Worm (Caenorhabditis elegans): Measurements from ENCODE around the gene gen-1.

gen-1 gene

ce11 chrIII:6210215-6210822 is 37.6 kb downstream of the gen-1 start:
- no peak for TF ChIP-seq unc-62 (GFP tag; optimal IDR thresholded peaks at IDR 0.05)

- TF ChIP-seq unc-62 (GFP tag; optimal IDR thresholded peaks at IDR 0.05) = no peak
Measured at ce11 chrIII:6208984-6209383, 39.0 kb downstream of the gen-1 start, which contains the start of gene C23G10.1. C23G10.1 (plus strand) TSS chrIII:6209284.

- TF ChIP-seq unc-62 (GFP tag; optimal IDR thresholded peaks at IDR 0.05) = no peak
Measured at ce11 chrIII:6207881-6208280, 40.1 kb downstream of the gen-1 start, which contains the start of gene C23G10.2. C23G10.2 (plus strand) TSS chrIII:6208064.

ce11 chrIII:6207046-6207445 is 40.9 kb downstream of the gen-1 start:
- TF ChIP-seq unc-62 (GFP tag; optimal IDR thresholded peaks at IDR 0.05) = no peak

- TF ChIP-seq unc-62 (GFP tag; optimal IDR thresholded peaks at IDR 0.05) = no peak
Measured at ce11 chrIII:6206161-6206853, 41.7 kb downstream of the gen-1 start, which contains the start of the genes sna-3 and rps-3. sna-3 (minus strand) TSS chrIII:6206211. rps-3 (plus strand) TSS chrIII:6206803.

ce11 chrIII:6202440-6202839 is 45.5 kb downstream of the gen-1 start:
- TF ChIP-seq unc-62 (GFP tag; optimal IDR thresholded peaks at IDR 0.05) = no peak

- TF ChIP-seq unc-62 (GFP tag; optimal IDR thresholded peaks at IDR 0.05) = no peak
Measured at ce11 chrIII:6201325-6201724, 46.6 kb downstream of the gen-1 start.

- no peak for TF ChIP-seq unc-62 (GFP tag; optimal IDR thresholded peaks at IDR 0.05)
Measured at ce11 chrIII:6198378-6199234, 49.4 kb downstream of the gen-1 start, which contains the start of the genes C23G10.7 and rpn-2. C23G10.7 (minus strand) TSS chrIII:6198414. rpn-2 (plus strand) TSS chrIII:6199184.
